Fruit fly (Drosophila melanogaster) whole organism, prepupa: ENCODE results near the gene Snx21.

Experiments used
- CG6808 ChIP-seq: fragments of 200-800 bp; sonication (Bioruptor generic); optimal IDR thresholded peaks from 3 replicates; lab custom pipeline; 2017; ENCODE audit warnings: missing biosample characterization, missing genetic modification characterization, mild to moderate bottlenecking, moderate library complexity, missing genetic modification reagents
- Gug ChIP-seq: fragments of 200-800 bp; sonication (Bioruptor generic); IDR thresholded peaks from 2 replicates; pipeline ENCODE4 v1.3.6; 2022; ENCODE audit warnings: missing biosample characterization, missing genetic modification characterization
- Lpt ChIP-seq: fragments of 200-800 bp; sonication (Bioruptor generic); optimal IDR thresholded peaks from 3 replicates; lab custom pipeline; 2016; ENCODE audit warnings: missing biosample characterization, missing genetic modification characterization
- acj6 ChIP-seq: fragments of 200-800 bp; sonication (Bioruptor generic); optimal IDR thresholded peaks from 3 replicates; lab custom pipeline; 2016; ENCODE audit warnings: missing biosample characterization, missing genetic modification characterization
- net ChIP-seq: fragments of 200-800 bp; sonication (Bioruptor generic); optimal IDR thresholded peaks from 3 replicates; lab custom pipeline; 2016; ENCODE audit warnings: missing biosample characterization, missing genetic modification characterization

- TF ChIP-seq CG6808 (GFP tag; lab: Kevin White, UChicago) (peak; percentile 24), Lpt (no peak), net (peak; percentile 17), Gug (no peak), acj6 (no peak)
Observed at dm6 chr2L:2729882-2730281, 35.6 kb downstream of the Snx21 start.
